Fruit fly (Drosophila melanogaster) whole organism, embryonic: ENCODE results near the gene vir-1.

Source experiments
- B-H1 ChIP-seq: fragments of 200-800 bp; sonication (Bioruptor generic); IDR thresholded peaks from 3 replicates; pipeline ENCODE4 v1.3.6; 2022; ENCODE audit warnings: missing biosample characterization, missing genetic modification characterization
- Blimp-1 ChIP-seq: fragments of 200-800 bp; sonication (Bioruptor generic); optimal IDR thresholded peaks from 3 replicates; lab custom pipeline; 2018; ENCODE audit warnings: missing biosample characterization, missing genetic modification characterization, mild to moderate bottlenecking, moderate library complexity, missing genetic modification reagents
- C15 ChIP-seq: fragments of 200-800 bp; sonication (Bioruptor generic); IDR thresholded peaks from 3 replicates; pipeline ENCODE4 v1.3.6; 2022; ENCODE audit warnings: missing biosample characterization, missing genetic modification characterization
- CG10209 ChIP-seq: fragments of 200-800 bp; sonication (Bioruptor generic); optimal IDR thresholded peaks from 3 replicates; lab custom pipeline; 2017; ENCODE audit warnings: missing biosample characterization, mild to moderate bottlenecking, missing genetic modification characterization, missing genetic modification reagents
- CG10979 ChIP-seq: fragments of 200-800 bp; sonication (Bioruptor generic); optimal IDR thresholded peaks from 2 replicates; lab custom pipeline; 2018; ENCODE audit warnings: missing biosample characterization, mild to moderate bottlenecking, missing genetic modification characterization, moderate library complexity
- CG12219 ChIP-seq: fragments of 200-800 bp; sonication (Bioruptor generic); optimal IDR thresholded peaks from 3 replicates; lab custom pipeline; 2018; ENCODE audit warnings: missing biosample characterization, mild to moderate bottlenecking, missing genetic modification characterization
- CG1233 ChIP-seq: fragments of 200-800 bp; sonication (Bioruptor generic); optimal IDR thresholded peaks from 4 replicates; lab custom pipeline; 2018; ENCODE audit warnings: missing biosample characterization, mild to moderate bottlenecking, missing genetic modification characterization
- CG12769 ChIP-seq: fragments of 200-800 bp; sonication (Bioruptor generic); optimal IDR thresholded peaks from 2 replicates; lab custom pipeline; 2019; ENCODE audit warnings: missing biosample characterization, mild to moderate bottlenecking, missing genetic modification characterization, moderate library complexity
- CG13424 ChIP-seq: fragments of 200-800 bp; sonication (Bioruptor generic); optimal IDR thresholded peaks from 2 replicates; lab custom pipeline; 2019; ENCODE audit warnings: missing biosample characterization, mild to moderate bottlenecking, missing genetic modification characterization, moderate library complexity
- CG13624 ChIP-seq: fragments of 200-800 bp; sonication (Bioruptor generic); optimal IDR thresholded peaks from 2 replicates; lab custom pipeline; 2016; ENCODE audit warnings: missing biosample characterization, missing genetic modification characterization
- CG17186 ChIP-seq: fragments of 200-800 bp; sonication (Bioruptor generic); optimal IDR thresholded peaks from 3 replicates; lab custom pipeline; 2017; ENCODE audit warnings: missing biosample characterization, missing genetic modification reagents, missing genetic modification characterization
- CG17328 ChIP-seq: fragments of 200-800 bp; sonication (Bioruptor generic); IDR thresholded peaks from 2 replicates; pipeline ENCODE4 v1.3.6; 2022; ENCODE audit warnings: missing biosample characterization, missing genetic modification characterization
- CG18476 ChIP-seq: fragments of 200-800 bp; sonication (Bioruptor generic); optimal IDR thresholded peaks from 2 replicates; lab custom pipeline; 2016; ENCODE audit warnings: missing biosample characterization, mild to moderate bottlenecking, missing genetic modification characterization
- CG6654 ChIP-seq: fragments of 200-800 bp; sonication (Bioruptor generic); optimal IDR thresholded peaks from 2 replicates; lab custom pipeline; 2017; ENCODE audit warnings: missing biosample characterization, mild to moderate bottlenecking, missing genetic modification characterization
- CG6791 ChIP-seq: fragments of 200-800 bp; sonication (Bioruptor generic); IDR thresholded peaks from 3 replicates; pipeline ENCODE4 v1.3.6; 2022; ENCODE audit warnings: missing biosample characterization, missing genetic modification characterization; ENCODE audit not compliant: partially characterized antibody
- CG7271 ChIP-seq: fragments of 200-800 bp; sonication (Bioruptor generic); optimal IDR thresholded peaks from 2 replicates; lab custom pipeline; 2018; ENCODE audit warnings: missing biosample characterization, mild to moderate bottlenecking, missing genetic modification characterization, moderate library complexity
- CTCF ChIP-seq: fragments of 200-800 bp; sonication (Bioruptor generic); optimal IDR thresholded peaks from 2 replicates; lab custom pipeline; 2017; ENCODE audit warnings: missing biosample characterization, mild to moderate bottlenecking, missing genetic modification characterization, moderate library complexity
- D ChIP-seq, 2 experiments: fragments of 200-800 bp in 1 of 2; fragments of >200 bp in 1 of 2; sonication (Bioruptor generic) in 1 of 2; optimal IDR thresholded peaks; 2 replicates in 1 of 2; 3 replicates in 1 of 2; lab custom pipeline; 2017; ENCODE audit warnings: mild to moderate bottlenecking in 1 of 2, missing biosample characterization in 1 of 2, missing genetic modification characterization in 1 of 2, missing genetic modification reagents in 1 of 2
- Deaf1 ChIP-seq: fragments of 200-800 bp; optimal IDR thresholded peaks from 3 replicates; lab custom pipeline; 2019; ENCODE audit warnings: missing biosample characterization, mild to moderate bottlenecking, missing genetic modification characterization, moderate library complexity
- Ets65A ChIP-seq: fragments of 200-800 bp; sonication (Bioruptor generic); peaks from one replicate; lab custom pipeline; 2016; ENCODE audit warnings: missing biosample characterization, missing genetic modification characterization
- Ets97D ChIP-seq: fragments of 200-800 bp; sonication (Bioruptor generic); optimal IDR thresholded peaks from 3 replicates; lab custom pipeline; 2016; ENCODE audit warnings: missing biosample characterization, missing genetic modification characterization
- H15 ChIP-seq: fragments of 200-800 bp; sonication (Bioruptor generic); IDR thresholded peaks from 3 replicates; pipeline ENCODE4 v1.3.6; 2022; ENCODE audit warnings: missing biosample characterization, missing genetic modification characterization
- HLHmδ ChIP-seq: fragments of 200-800 bp; sonication (Bioruptor generic); optimal IDR thresholded peaks from 2 replicates; lab custom pipeline; 2018; ENCODE audit warnings: missing biosample characterization, mild to moderate bottlenecking, missing genetic modification characterization, moderate library complexity
- Med ChIP-seq: fragments of 200-800 bp; sonication (Bioruptor generic); peaks from one replicate; lab custom pipeline; 2016; ENCODE audit warnings: missing biosample characterization, missing genetic modification characterization, mild to moderate bottlenecking, inconsistent platforms, moderate library complexity
- Nf-YA ChIP-seq: fragments of 200-800 bp; sonication (Bioruptor generic); IDR thresholded peaks from 2 replicates; pipeline ENCODE4 v1.3.6; 2022; ENCODE audit warnings: missing biosample characterization, missing genetic modification characterization
- PHDP ChIP-seq: fragments of 200-800 bp; sonication (Bioruptor generic); optimal IDR thresholded peaks from 3 replicates; lab custom pipeline; 2018; ENCODE audit warnings: missing biosample characterization, mild to moderate bottlenecking, missing genetic modification characterization, moderate library complexity
- Pdp1 ChIP-seq, 2 experiments: fragments of 200-800 bp; sonication (Bioruptor generic); optimal IDR thresholded peaks; 3 replicates each; lab custom pipeline; 2016; ENCODE audit warnings: missing biosample characterization in 2 of 2, missing genetic modification characterization in 2 of 2, mild to moderate bottlenecking in 1 of 2, moderate library complexity in 1 of 2
- Rfx ChIP-seq: fragments of 200-800 bp; sonication (Bioruptor generic); IDR thresholded peaks from 2 replicates; pipeline ENCODE4 v1.3.6; 2022; ENCODE audit warnings: missing biosample characterization, missing genetic modification characterization
- YL-1 ChIP-seq: fragments of 200-800 bp; sonication (Bioruptor generic); optimal IDR thresholded peaks from 3 replicates; lab custom pipeline; 2017; ENCODE audit warnings: missing biosample characterization, mild to moderate bottlenecking, missing genetic modification characterization
- ato ChIP-seq: fragments of 200-800 bp; sonication (Bioruptor generic); IDR thresholded peaks from 2 replicates; pipeline ENCODE4 v1.3.6; 2022; ENCODE audit warnings: missing biosample characterization, missing genetic modification characterization; ENCODE audit not compliant: partially characterized antibody
- bab2 ChIP-seq: fragments of 200-800 bp; sonication (Bioruptor generic); optimal IDR thresholded peaks from 2 replicates; lab custom pipeline; 2016; ENCODE audit warnings: missing biosample characterization, missing genetic modification characterization
- dan ChIP-seq: fragments of 200-800 bp; sonication (Bioruptor generic); IDR thresholded peaks from 2 replicates; pipeline ENCODE4 v1.3.6; 2022; ENCODE audit warnings: missing biosample characterization, missing genetic modification characterization
- dmrt11E ChIP-seq: fragments of 200-800 bp; sonication (Bioruptor generic); optimal IDR thresholded peaks from 3 replicates; lab custom pipeline; 2018; ENCODE audit warnings: missing biosample characterization, mild to moderate bottlenecking, missing genetic modification characterization, moderate library complexity
- dpn ChIP-seq, 2 experiments: fragments of 200-800 bp; sonication (Bioruptor generic); optimal IDR thresholded peaks; 3 replicates each; lab custom pipeline; 2016; ENCODE audit warnings: missing biosample characterization in 2 of 2, missing genetic modification characterization in 2 of 2
- emc ChIP-seq: fragments of 200-800 bp; sonication (Bioruptor generic); optimal IDR thresholded peaks from 2 replicates; lab custom pipeline; 2016; ENCODE audit warnings: missing biosample characterization, missing genetic modification characterization
- gem ChIP-seq: fragments of 200-800 bp; sonication (Bioruptor generic); optimal IDR thresholded peaks from 2 replicates; lab custom pipeline; 2019; ENCODE audit warnings: missing biosample characterization, mild to moderate bottlenecking, missing genetic modification characterization, moderate library complexity
- insv ChIP-seq, 2 experiments: fragments of 200-800 bp; sonication (Bioruptor generic); optimal IDR thresholded peaks; 3 replicates each; lab custom pipeline; 2016 to 2018; ENCODE audit warnings: missing biosample characterization in 2 of 2, missing genetic modification characterization in 2 of 2
- jumu ChIP-seq: fragments of 200-800 bp; sonication (Bioruptor generic); optimal IDR thresholded peaks from 3 replicates; lab custom pipeline; 2016; ENCODE audit warnings: missing biosample characterization, missing genetic modification characterization
- kah ChIP-seq: fragments of 200-800 bp; sonication (Bioruptor generic); optimal IDR thresholded peaks from 2 replicates; lab custom pipeline; 2018; ENCODE audit warnings: missing biosample characterization, mild to moderate bottlenecking, missing genetic modification characterization
- lilli ChIP-seq: fragments of 200-800 bp; sonication (Bioruptor generic); optimal IDR thresholded peaks from 3 replicates; lab custom pipeline; 2016; ENCODE audit warnings: missing biosample characterization, missing genetic modification characterization
- nom ChIP-seq: fragments of 200-800 bp; sonication (Bioruptor generic); optimal IDR thresholded peaks from 2 replicates; lab custom pipeline; 2017; ENCODE audit warnings: missing biosample characterization, missing genetic modification characterization, mild to moderate bottlenecking, moderate library complexity, missing genetic modification reagents
- onecut ChIP-seq: fragments of 200-800 bp; sonication (Bioruptor generic); IDR thresholded peaks from 2 replicates; pipeline ENCODE4 v1.3.6; 2022; ENCODE audit warnings: missing biosample characterization, missing genetic modification characterization
- pb ChIP-seq: fragments of 200-800 bp; sonication (Bioruptor generic); optimal IDR thresholded peaks from 3 replicates; lab custom pipeline; 2016; ENCODE audit warnings: missing biosample characterization, missing genetic modification characterization
- pita ChIP-seq: fragments of 200-800 bp; sonication (Bioruptor generic); optimal IDR thresholded peaks from 2 replicates; lab custom pipeline; 2017; ENCODE audit warnings: missing biosample characterization, mild to moderate bottlenecking, missing genetic modification characterization
- run ChIP-seq: fragments of 200-800 bp; sonication (Bioruptor generic); optimal IDR thresholded peaks from 3 replicates; lab custom pipeline; 2018; ENCODE audit warnings: missing biosample characterization, mild to moderate bottlenecking, missing genetic modification characterization
- salm ChIP-seq: fragments of 200-800 bp; sonication (Bioruptor generic); optimal IDR thresholded peaks from 2 replicates; lab custom pipeline; 2018; ENCODE audit warnings: missing biosample characterization, mild to moderate bottlenecking, missing genetic modification characterization
- schlank ChIP-seq: fragments of 200-800 bp; sonication (Bioruptor generic); optimal IDR thresholded peaks from 2 replicates; lab custom pipeline; 2018; ENCODE audit warnings: missing biosample characterization, mild to moderate bottlenecking, missing genetic modification characterization
- sens-2 ChIP-seq: fragments of 200-800 bp; sonication (Bioruptor generic); IDR thresholded peaks from 2 replicates; pipeline ENCODE4 v1.3.6; 2022; ENCODE audit warnings: missing biosample characterization, missing genetic modification characterization
- ssp ChIP-seq: fragments of 200-800 bp; sonication (Bioruptor generic); IDR thresholded peaks from 2 replicates; pipeline ENCODE4 v1.3.6; 2022; ENCODE audit warnings: missing biosample characterization, missing genetic modification characterization
- tin ChIP-seq: fragments of 200-800 bp; sonication (Bioruptor generic); optimal IDR thresholded peaks from 3 replicates; lab custom pipeline; 2016; ENCODE audit warnings: missing biosample characterization, missing genetic modification characterization

The vir-1 gene

DNA sequence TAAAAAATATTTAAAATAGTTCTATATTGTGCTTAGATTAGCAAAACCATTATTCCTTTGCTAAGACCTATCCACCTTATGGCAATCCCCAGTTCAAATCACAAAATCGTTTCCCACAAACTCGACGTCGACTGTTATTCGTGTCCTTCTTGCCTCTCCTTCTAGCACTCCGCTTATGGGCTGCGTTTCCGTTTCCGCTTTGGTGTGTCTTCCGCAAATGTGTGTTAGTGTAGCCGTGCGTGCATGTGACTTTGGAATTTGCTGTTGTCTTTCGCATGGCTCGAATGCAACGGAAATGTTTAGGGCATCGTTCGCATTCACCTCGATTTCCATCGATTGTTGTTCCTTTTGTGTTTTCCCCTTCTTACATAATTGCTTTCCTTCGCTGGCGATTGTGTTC is 60.0 kb downstream of the vir-1 start:
- TF ChIP-seq ato (no peak), CG1233 (GFP tag; lab: Kevin White, UChicago) (no peak), emc (GFP tag; lab: Kevin White, UChicago) (no peak), Pdp1 (GFP tag; optimal IDR thresholded peaks at IDR 0.05; lab: Kevin White, UChicago) (peak in 1 of 2 experiments; percentile 35), Ets97D (peak; percentile 13), Med (peak; percentile 60), Ets65A (GFP tag; lab: Kevin White, UChicago) (peak; percentile 90), CG7271 (tag; lab: Kevin White, UChicago) (peak; percentile 73), dpn (GFP tag; optimal IDR thresholded peaks at IDR 0.05; lab: Kevin White, UChicago) (no peak)
- TF ChIP-seq, all 482 proteins: peak for 5

- no peak for TF ChIP-seq dan
- TF ChIP-seq CG6791 (GFP tag; lab: Robert Waterston, UW), result no peak
- no peak for TF ChIP-seq ssp (GFP tag; lab: Robert Waterston, UW)
- no peak for TF ChIP-seq gem (tag; lab: Kevin White, UChicago)
- TF ChIP-seq Deaf1, result no peak
- TF ChIP-seq tin, result no peak
- TF ChIP-seq CG12769 (tag; lab: Kevin White, UChicago), result no peak
- no peak for TF ChIP-seq kah (GFP tag; lab: Kevin White, UChicago)
- TF ChIP-seq B-H1, result no peak
- TF ChIP-seq sens-2, result no peak
Observed at dm6 chr2L:12356141-12356540, 67.1 kb downstream of the vir-1 start, which contains the start of gene CG17010. Gene CG17010 (plus strand): TSS chr2L:12356441.

DNA sequence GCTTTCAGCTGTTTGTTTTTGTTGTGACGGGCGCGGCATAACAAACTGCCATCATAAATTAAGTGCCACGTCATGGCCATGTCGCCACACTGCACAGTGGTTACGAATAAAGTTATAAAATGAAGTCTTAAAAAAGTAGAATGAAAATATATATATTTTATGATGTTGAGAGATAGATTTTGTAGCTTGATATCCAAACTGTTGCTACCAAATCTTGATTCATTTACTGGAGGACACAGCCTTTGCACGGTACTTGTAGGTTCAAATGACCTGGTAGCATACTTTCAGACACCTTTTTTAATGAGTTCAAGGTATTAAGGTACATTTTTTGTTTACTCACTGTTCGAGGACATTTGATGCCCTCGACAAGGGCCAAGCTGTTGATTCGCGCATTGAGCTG is 69.3 kb downstream of the vir-1 start:
- TF ChIP-seq insv (GFP tag; optimal IDR thresholded peaks at IDR 0.05; lab: Kevin White, UChicago), result no peak
- TF ChIP-seq CG18476 (GFP tag; lab: Kevin White, UChicago), result no peak
- no peak for TF ChIP-seq pita (GFP tag; lab: Kevin White, UChicago)
- no peak for TF ChIP-seq run (tag; lab: Kevin White, UChicago)
- no peak for TF ChIP-seq Blimp-1 (GFP tag; lab: Kevin White, UChicago)
- TF ChIP-seq H15, result no peak
- peak; percentile 15 for TF ChIP-seq CG13424 (tag; lab: Kevin White, UChicago)
- no peak for TF ChIP-seq salm (tag; lab: Kevin White, UChicago)
- no peak for TF ChIP-seq C15 (GFP tag; lab: Robert Waterston, UW)
- TF ChIP-seq jumu (GFP tag; lab: Kevin White, UChicago), result no peak
- no peak for TF ChIP-seq onecut (GFP tag; lab: Robert Waterston, UW)
- TF ChIP-seq HLHmδ (GFP tag; lab: Kevin White, UChicago), result no peak
- no peak for TF ChIP-seq YL-1 (GFP tag; lab: Kevin White, UChicago)
- TF ChIP-seq CG13624 (GFP tag; lab: Kevin White, UChicago), result no peak
- no peak for TF ChIP-seq nom (GFP tag; lab: Kevin White, UChicago)
- no peak for TF ChIP-seq dmrt11E (tag; lab: Kevin White, UChicago)
- no peak for TF ChIP-seq CG10979 (tag; lab: Kevin White, UChicago)
- no peak for TF ChIP-seq CG12219 (GFP tag; lab: Kevin White, UChicago)
- TF ChIP-seq Nf-YA (GFP tag; lab: Robert Waterston, UW), result peak; percentile 9; the same call in 1 of the 2 replicates
- no peak for TF ChIP-seq CTCF
- TF ChIP-seq D (optimal IDR thresholded peaks at IDR 0.05; lab: Kevin White, UChicago), result no peak
- TF ChIP-seq D (GFP tag; optimal IDR thresholded peaks at IDR 0.05; lab: Kevin White, UChicago), result no peak
- no peak for TF ChIP-seq CG17186 (GFP tag; lab: Kevin White, UChicago)
- TF ChIP-seq CG17328 (GFP tag; lab: Robert Waterston, UW), result no peak
- no peak for TF ChIP-seq pb
- TF ChIP-seq schlank (tag; lab: Kevin White, UChicago), result no peak
- no peak for TF ChIP-seq CG6654 (GFP tag; lab: Kevin White, UChicago)
- TF ChIP-seq Rfx (GFP tag; lab: Robert Waterston, UW), result no peak
- peak; percentile 23 for TF ChIP-seq PHDP
- TF ChIP-seq bab2 (GFP tag; lab: Kevin White, UChicago), result no peak
- TF ChIP-seq CG10209 (GFP tag; lab: Kevin White, UChicago), result peak; percentile 26
- TF ChIP-seq lilli, result peak; percentile 14
